Fruit fly (Drosophila melanogaster) whole organism, adult: ENCODE data around the gene Nelf-E.
A peak's percentile ranks its signal among the peaks of the same experiment; 100 is the strongest.

Experiments
- CG11617 ChIP-seq: fragments of 200-800 bp; sonication (Bioruptor generic); optimal IDR thresholded peaks from 2 replicates; lab custom pipeline; 2017; ENCODE audit warnings: mild to moderate bottlenecking, missing biosample characterization, missing genetic modification reagents, missing genetic modification characterization
- CG12768 ChIP-seq: fragments of 200-800 bp; sonication (Bioruptor generic); optimal IDR thresholded peaks from 2 replicates; lab custom pipeline; 2017; ENCODE audit warnings: missing biosample characterization, missing genetic modification characterization, mild to moderate bottlenecking, moderate library complexity, missing genetic modification reagents
- CG14711 ChIP-seq: fragments of 200-800 bp; sonication (Bioruptor generic); optimal IDR thresholded peaks from 2 replicates; lab custom pipeline; 2018; ENCODE audit warnings: missing biosample characterization, mild to moderate bottlenecking, missing genetic modification characterization, moderate library complexity
- CG1620 ChIP-seq: fragments of 200-800 bp; sonication (Bioruptor generic); optimal IDR thresholded peaks from 2 replicates; lab custom pipeline; 2016; ENCODE audit warnings: missing biosample characterization, missing genetic modification characterization
- CG33017 ChIP-seq: fragments of 200-800 bp; sonication (Bioruptor generic); optimal IDR thresholded peaks from 2 replicates; lab custom pipeline; 2018; ENCODE audit warnings: missing biosample characterization, mild to moderate bottlenecking, missing genetic modification characterization, moderate library complexity
- CG5204 ChIP-seq: fragments of 200-800 bp; sonication (Bioruptor generic); optimal IDR thresholded peaks from 2 replicates; lab custom pipeline; 2016; ENCODE audit warnings: missing biosample characterization, missing genetic modification characterization
- CG7045 ChIP-seq: fragments of 200-800 bp; sonication (Bioruptor generic); optimal IDR thresholded peaks from 2 replicates; lab custom pipeline; 2017; ENCODE audit warnings: missing biosample characterization, mild to moderate bottlenecking, missing genetic modification characterization
- CG7101 ChIP-seq: fragments of 200-800 bp; sonication (Bioruptor generic); optimal IDR thresholded peaks from 2 replicates; lab custom pipeline; 2018; ENCODE audit warnings: missing biosample characterization, mild to moderate bottlenecking, missing genetic modification characterization, moderate library complexity
- Clk ChIP-seq: fragments of 200-800 bp; sonication (Bioruptor generic); optimal IDR thresholded peaks from 2 replicates; lab custom pipeline; 2017; ENCODE audit warnings: missing biosample characterization, missing genetic modification characterization
- Crg-1 ChIP-seq: fragments of 200-800 bp; sonication (Bioruptor generic); optimal IDR thresholded peaks from 2 replicates; lab custom pipeline; 2016; ENCODE audit warnings: missing biosample characterization, missing genetic modification characterization
- Hr96 ChIP-seq: fragments of 200-800 bp; sonication (Bioruptor generic); optimal IDR thresholded peaks from 2 replicates; lab custom pipeline; 2016; ENCODE audit warnings: missing biosample characterization, missing genetic modification characterization
- Mnt ChIP-seq: fragments of 200-800 bp; sonication (Bioruptor generic); optimal IDR thresholded peaks from 2 replicates; lab custom pipeline; 2016; ENCODE audit warnings: missing biosample characterization, mild to moderate bottlenecking, missing genetic modification characterization
- bab1 ChIP-seq: fragments of 200-800 bp; sonication (Bioruptor generic); optimal IDR thresholded peaks from 3 replicates; lab custom pipeline; 2019; ENCODE audit warnings: missing biosample characterization, mild to moderate bottlenecking, missing genetic modification characterization, moderate library complexity
- cnc ChIP-seq, 2 experiments: fragments of >200 bp; optimal IDR thresholded peaks; 2 replicates each; lab custom pipeline; 2017
- kay ChIP-seq: fragments of 200-800 bp; sonication (Bioruptor generic); peaks from one replicate; lab custom pipeline; 2016; ENCODE audit warnings: missing biosample characterization, missing genetic modification characterization, borderline replicate concordance
- ovo ChIP-seq: fragments of 200-800 bp; sonication (Bioruptor generic); optimal IDR thresholded peaks from 2 replicates; lab custom pipeline; 2016; ENCODE audit warnings: missing biosample characterization, missing genetic modification characterization
- pad ChIP-seq: fragments of 200-800 bp; sonication (Bioruptor generic); optimal IDR thresholded peaks from 3 replicates; lab custom pipeline; 2017; ENCODE audit warnings: missing biosample characterization, missing genetic modification characterization, mild to moderate bottlenecking, moderate library complexity, missing genetic modification reagents
- tj ChIP-seq: fragments of 200-800 bp; sonication (Bioruptor generic); optimal IDR thresholded peaks from 3 replicates; lab custom pipeline; 2017; ENCODE audit warnings: missing biosample characterization, mild to moderate bottlenecking, missing genetic modification characterization, moderate library complexity
- toe ChIP-seq: fragments of 200-800 bp; sonication (Bioruptor generic); optimal IDR thresholded peaks from 2 replicates; lab custom pipeline; 2016; ENCODE audit warnings: missing biosample characterization, missing genetic modification characterization

Gene Nelf-E

dm6 chr3L:8633614-8634325 is 33.1 kb upstream of the Nelf-E start, which contains the start of gene Cdc6:
Gene Cdc6, minus strand, starts transcription at chr3L:8634069.
- TF ChIP-seq bab1, result peak; percentile 24
- TF ChIP-seq pad (GFP tag; lab: Kevin White, UChicago), result no peak

- TF ChIP-seq CG7101 (tag; lab: Kevin White, UChicago), result no peak
- TF ChIP-seq Crg-1, result no peak
- TF ChIP-seq kay (GFP tag; lab: Kevin White, UChicago), result peak; percentile 38
Observed at dm6 chr3L:8629701-8630343, 29.1 kb upstream of the Nelf-E start.

- no peak for TF ChIP-seq Crg-1
- no peak for TF ChIP-seq Mnt
- TF ChIP-seq ovo (GFP tag; lab: Kevin White, UChicago), result no peak
- no peak for TF ChIP-seq kay (GFP tag; lab: Kevin White, UChicago)
- TF ChIP-seq pad (GFP tag; lab: Kevin White, UChicago), result no peak
- no peak for TF ChIP-seq CG11617 (GFP tag; lab: Kevin White, UChicago)
Observed at dm6 chr3L:8628964-8629363, 28.3 kb upstream of the Nelf-E start.

dm6 chr3L:8627839-8628827 is 27.5 kb upstream of the Nelf-E start:
- TF ChIP-seq CG11617 (GFP tag; lab: Kevin White, UChicago) (peak; percentile 80), CG5204 (GFP tag; lab: Kevin White, UChicago) (peak; percentile 11), Hr96 (GFP tag; lab: Kevin White, UChicago) (peak; percentile 37), Mnt (peak; percentile 43), CG33017 (tag; lab: Kevin White, UChicago) (no peak), CG7101 (tag; lab: Kevin White, UChicago) (peak; percentile 33), kay (GFP tag; lab: Kevin White, UChicago) (peak; percentile 60), Clk (GFP tag; lab: Kevin White, UChicago) (no peak)

dm6 chr3L:8623702-8624421 is 23.2 kb upstream of the Nelf-E start, which contains the start of the genes GAPsec and Zasp66:
Gene GAPsec, minus strand, starts transcription at chr3L:8623901.
Gene Zasp66, plus strand, starts transcription at chr3L:8624371.
- TF ChIP-seq kay (GFP tag; lab: Kevin White, UChicago) (peak; percentile 7), Clk (GFP tag; lab: Kevin White, UChicago) (no peak), tj (GFP tag; lab: Kevin White, UChicago) (no peak), CG12768 (GFP tag; lab: Kevin White, UChicago) (no peak), CG5204 (GFP tag; lab: Kevin White, UChicago) (no peak), ovo (GFP tag; lab: Kevin White, UChicago) (no peak), bab1 (peak; percentile 23), cnc (optimal IDR thresholded peaks at IDR 0.05; lab: Kevin White, UChicago) (no peak), CG11617 (GFP tag; lab: Kevin White, UChicago) (no peak)

dm6 chr3L:8621465-8621864 is 20.8 kb upstream of the Nelf-E start:
- TF ChIP-seq CG7045 (no peak), Crg-1 (no peak), CG5204 (GFP tag; lab: Kevin White, UChicago) (no peak), ovo (GFP tag; lab: Kevin White, UChicago) (no peak)

dm6 chr3L:8619588-8619987 is 18.9 kb upstream of the Nelf-E start, which contains the start of gene S-Lap2:
Gene S-Lap2, plus strand, starts transcription at chr3L:8619888.
- TF ChIP-seq CG11617 (GFP tag; lab: Kevin White, UChicago) (no peak), cnc (optimal IDR thresholded peaks at IDR 0.05; lab: Kevin White, UChicago) (no peak)

dm6 chr3L:8616935-8617334 is 16.3 kb upstream of the Nelf-E start, which contains the start of gene S-Lap1:
Gene S-Lap1, plus strand, starts transcription at chr3L:8617235.
- TF ChIP-seq CG7101 (tag; lab: Kevin White, UChicago), result no peak
- no peak for TF ChIP-seq CG1620
- no peak for TF ChIP-seq Clk (GFP tag; lab: Kevin White, UChicago)
- TF ChIP-seq CG14711 (tag; lab: Kevin White, UChicago), result no peak
- no peak for TF ChIP-seq cnc (optimal IDR thresholded peaks at IDR 0.05; lab: Kevin White, UChicago)
- TF ChIP-seq CG5204 (GFP tag; lab: Kevin White, UChicago), result no peak
- no peak for TF ChIP-seq CG7045
- no peak for TF ChIP-seq toe (GFP tag; lab: Kevin White, UChicago)
- TF ChIP-seq Mnt, result no peak
